Fruit fly (Drosophila melanogaster): ENCODE measurements around the gene Polr3F.

The Polr3F gene

dm6 chr3R:22362218-22362907, 4.8 kb downstream of the Polr3F start, which contains the start of the genes JMJD6, CG7071 and Muted (continued):
- TF ChIP-seq fd59A (GFP tag; optimal IDR thresholded peaks at IDR 0.05) = peak; percentile 63
- peak; percentile 93 for TF ChIP-seq lz (GFP tag; optimal IDR thresholded peaks at IDR 0.05)
- TF ChIP-seq CG8632 (GFP tag; optimal IDR thresholded peaks at IDR 0.05) = peak; percentile 75
- peak; percentile 76 for TF ChIP-seq CG10669 (GFP tag; optimal IDR thresholded peaks at IDR 0.05)
- TF ChIP-seq CG32006 (GFP tag; optimal IDR thresholded peaks at IDR 0.05) = peak; percentile 85
- TF ChIP-seq Sox102F (GFP tag; optimal IDR thresholded peaks at IDR 0.05) = peak; percentile 79
- no peak for TF ChIP-seq CG9139 (GFP tag; optimal IDR thresholded peaks at IDR 0.05)
- TF ChIP-seq Ets21C (GFP tag; optimal IDR thresholded peaks at IDR 0.05) = peak; percentile 88
- TF ChIP-seq Eip93F (GFP tag; optimal IDR thresholded peaks at IDR 0.05) = peak; percentile 88
- peak; percentile 85 for TF ChIP-seq CG34406 (GFP tag; optimal IDR thresholded peaks at IDR 0.05)
- peak; percentile 92 for TF ChIP-seq esn (GFP tag; optimal IDR thresholded peaks at IDR 0.05)
- TF ChIP-seq Eip78C (GFP tag) = peak; percentile 95
- TF ChIP-seq Eip75B (GFP tag; optimal IDR thresholded peaks at IDR 0.05) = peak; percentile 88
- peak; percentile 90 for TF ChIP-seq OdsH (GFP tag; optimal IDR thresholded peaks at IDR 0.05)
- TF ChIP-seq CG15336 (GFP tag; IDR thresholded peaks at IDR 0.05) = peak; percentile 84
- no peak for TF ChIP-seq Hr38 (GFP tag; optimal IDR thresholded peaks at IDR 0.05)
- peak; percentile 83 for TF ChIP-seq Gug (GFP tag; IDR thresholded peaks at IDR 0.05)
- peak; percentile 59 for TF ChIP-seq fd85E (GFP tag; optimal IDR thresholded peaks at IDR 0.05)
- TF ChIP-seq CG8119 (GFP tag; IDR thresholded peaks at IDR 0.05) = peak; percentile 74; the same call in 2 of the 3 replicates
- TF ChIP-seq eg (GFP tag; IDR thresholded peaks at IDR 0.05) = peak; percentile 90
- peak; percentile 86 for TF ChIP-seq CG6792 (GFP tag; optimal IDR thresholded peaks at IDR 0.05)
- TF ChIP-seq CG11294 (GFP tag; IDR thresholded peaks at IDR 0.05) = peak; percentile 88
- peak; percentile 80 for TF ChIP-seq net (GFP tag; optimal IDR thresholded peaks at IDR 0.05)
- TF ChIP-seq topi (GFP tag; optimal IDR thresholded peaks at IDR 0.05) = peak; percentile 88
- peak; percentile 78 for TF ChIP-seq CG11902 (GFP tag; optimal IDR thresholded peaks at IDR 0.05)
- peak; percentile 90 for TF ChIP-seq cyc (GFP tag; optimal IDR thresholded peaks at IDR 0.05)
- TF ChIP-seq CG6854 (GFP tag; optimal IDR thresholded peaks at IDR 0.05) = peak; percentile 60
- TF ChIP-seq CG11762 (GFP tag; optimal IDR thresholded peaks at IDR 0.05; ENCODE audit: insufficient read depth) = peak; percentile 58
- peak; percentile 91 for TF ChIP-seq Met (GFP tag; optimal IDR thresholded peaks at IDR 0.05)
- TF ChIP-seq acj6 (GFP tag; optimal IDR thresholded peaks at IDR 0.05) = peak; percentile 87
- peak; percentile 90 for TF ChIP-seq pdm3 (GFP tag; optimal IDR thresholded peaks at IDR 0.05)
- TF ChIP-seq vri (GFP tag; optimal IDR thresholded peaks at IDR 0.05) = peak; percentile 79
- TF ChIP-seq CG10631 (GFP tag; optimal IDR thresholded peaks at IDR 0.05) = peak; percentile 91
- peak; percentile 78 for TF ChIP-seq CG3032 (tag; optimal IDR thresholded peaks at IDR 0.05)
- TF ChIP-seq Hr39 (GFP tag; optimal IDR thresholded peaks at IDR 0.05) = peak; percentile 89
- peak; percentile 96 for TF ChIP-seq achi (GFP tag; optimal IDR thresholded peaks at IDR 0.05)
- peak; percentile 47 for TF ChIP-seq CG1621 (tag; optimal IDR thresholded peaks at IDR 0.05)
- peak; percentile 92 for TF ChIP-seq Hr4 (GFP tag; optimal IDR thresholded peaks at IDR 0.05)
- peak; percentile 47 for TF ChIP-seq spab (GFP tag; optimal IDR thresholded peaks at IDR 0.05)
- TF ChIP-seq dac (GFP tag; optimal IDR thresholded peaks at IDR 0.05) = peak; percentile 72
- TF ChIP-seq ss (GFP tag; optimal IDR thresholded peaks at IDR 0.05) = peak; percentile 61 to 68

- TF ChIP-seq CG1621 (tag; optimal IDR thresholded peaks at IDR 0.05) (peak; percentile 82), fd59A (GFP tag; optimal IDR thresholded peaks at IDR 0.05) (peak; percentile 53), CG6276 (GFP tag; optimal IDR thresholded peaks at IDR 0.05) (peak; percentile 82), CG6163 (GFP tag; IDR thresholded peaks at IDR 0.05) (peak; percentile 87), ss (GFP tag; optimal IDR thresholded peaks at IDR 0.05) (peak; percentile 34 to 68), topi (GFP tag; optimal IDR thresholded peaks at IDR 0.05) (peak; percentile 80), CG3919 (GFP tag; optimal IDR thresholded peaks at IDR 0.05) (peak; percentile 81), Hr4 (GFP tag; optimal IDR thresholded peaks at IDR 0.05) (peak; percentile 89), Eip93F (GFP tag; optimal IDR thresholded peaks at IDR 0.05) (no peak), CG11902 (GFP tag; optimal IDR thresholded peaks at IDR 0.05) (peak; percentile 63), CG11294 (GFP tag; IDR thresholded peaks at IDR 0.05) (peak; percentile 84), Eip75B (GFP tag; optimal IDR thresholded peaks at IDR 0.05) (peak; percentile 75), CG3032 (tag; optimal IDR thresholded peaks at IDR 0.05) (peak; percentile 71), vri (GFP tag; optimal IDR thresholded peaks at IDR 0.05) (peak; percentile 82), esn (GFP tag; optimal IDR thresholded peaks at IDR 0.05) (peak; percentile 79), fd85E (GFP tag; optimal IDR thresholded peaks at IDR 0.05) (peak; percentile 20), CG32006 (GFP tag; optimal IDR thresholded peaks at IDR 0.05) (peak; percentile 84), eg (GFP tag; IDR thresholded peaks at IDR 0.05) (peak; percentile 94), CG34406 (GFP tag; optimal IDR thresholded peaks at IDR 0.05) (peak; percentile 76), CG8319 (GFP tag; optimal IDR thresholded peaks at IDR 0.05) (peak; percentile 61), Met (GFP tag; optimal IDR thresholded peaks at IDR 0.05) (peak; percentile 77), svp (GFP tag) (peak; percentile 96), cyc (GFP tag; optimal IDR thresholded peaks at IDR 0.05) (peak; percentile 64), dsx (GFP tag; optimal IDR thresholded peaks at IDR 0.05; ENCODE audit: poor library complexity, severe bottlenecking) (peak; percentile 76), CG10631 (GFP tag; optimal IDR thresholded peaks at IDR 0.05) (peak; percentile 57)
These were observed 8.4 kb downstream of the Polr3F start for dm6 chr3R:22358810-22359209.
